Fruit fly (Drosophila melanogaster) whole organism, embryonic: ENCODE measurements around the gene tai.

Experiments used
- Adf1 ChIP-seq: fragments of 200-800 bp; sonication (Bioruptor generic); IDR thresholded peaks from 2 replicates; pipeline ENCODE4 v1.3.6; 2022; ENCODE audit warnings: missing biosample characterization, missing genetic modification characterization
- CG12155 ChIP-seq: fragments of 200-800 bp; sonication (Bioruptor generic); optimal IDR thresholded peaks from 3 replicates; lab custom pipeline; 2016; ENCODE audit warnings: missing biosample characterization, missing genetic modification characterization
- CG12744 ChIP-seq: fragments of 200-800 bp; sonication (Bioruptor generic); optimal IDR thresholded peaks from 2 replicates; lab custom pipeline; 2016; ENCODE audit warnings: missing biosample characterization, missing genetic modification characterization
- CG12769 ChIP-seq: fragments of 200-800 bp; sonication (Bioruptor generic); optimal IDR thresholded peaks from 2 replicates; lab custom pipeline; 2019; ENCODE audit warnings: missing biosample characterization, mild to moderate bottlenecking, missing genetic modification characterization, moderate library complexity
- CG13424 ChIP-seq: fragments of 200-800 bp; sonication (Bioruptor generic); optimal IDR thresholded peaks from 2 replicates; lab custom pipeline; 2019; ENCODE audit warnings: missing biosample characterization, mild to moderate bottlenecking, missing genetic modification characterization, moderate library complexity
- CG13894 ChIP-seq: fragments of 200-800 bp; sonication (Bioruptor generic); optimal IDR thresholded peaks from 3 replicates; lab custom pipeline; 2018; ENCODE audit warnings: missing biosample characterization, mild to moderate bottlenecking, missing genetic modification characterization, moderate library complexity
- CG1529 ChIP-seq: fragments of 200-800 bp; sonication (Bioruptor generic); optimal IDR thresholded peaks from 3 replicates; lab custom pipeline; 2018; ENCODE audit warnings: missing biosample characterization, missing genetic modification characterization
- CG15479 ChIP-seq: fragments of 200-800 bp; sonication (Bioruptor generic); optimal IDR thresholded peaks from 3 replicates; lab custom pipeline; 2019; ENCODE audit warnings: missing biosample characterization, mild to moderate bottlenecking, missing genetic modification characterization, moderate library complexity
- CG15601 ChIP-seq: fragments of 200-800 bp; sonication (Bioruptor generic); optimal IDR thresholded peaks from 3 replicates; lab custom pipeline; 2019; ENCODE audit warnings: missing biosample characterization, mild to moderate bottlenecking, missing genetic modification characterization, moderate library complexity
- CG17568 ChIP-seq: fragments of 200-800 bp; sonication (Bioruptor generic); optimal IDR thresholded peaks from 2 replicates; lab custom pipeline; 2018; ENCODE audit warnings: missing biosample characterization, mild to moderate bottlenecking, missing genetic modification characterization, moderate library complexity
- CG2199 ChIP-seq: fragments of 200-800 bp; sonication (Bioruptor generic); IDR thresholded peaks from 3 replicates; pipeline ENCODE4 v1.3.6; 2022; ENCODE audit warnings: missing biosample characterization, missing genetic modification characterization
- CG32532 ChIP-seq: fragments of 200-800 bp; sonication (Bioruptor generic); IDR thresholded peaks from 2 replicates; pipeline ENCODE4 v1.3.6; 2022; ENCODE audit warnings: missing biosample characterization, missing genetic modification characterization
- CG34376 ChIP-seq: fragments of 200-800 bp; sonication (Bioruptor generic); optimal IDR thresholded peaks from 2 replicates; lab custom pipeline; 2018; ENCODE audit warnings: missing biosample characterization, mild to moderate bottlenecking, missing genetic modification characterization
- CG3838 ChIP-seq: fragments of 200-800 bp; sonication (Bioruptor generic); optimal IDR thresholded peaks from 3 replicates; lab custom pipeline; 2016; ENCODE audit warnings: missing biosample characterization, missing genetic modification characterization
- CG4282 ChIP-seq: fragments of 200-800 bp; sonication (Bioruptor generic); optimal IDR thresholded peaks from 2 replicates; lab custom pipeline; 2016; ENCODE audit warnings: missing biosample characterization, missing genetic modification characterization
- CG9817 ChIP-seq: fragments of 200-800 bp; sonication (Bioruptor generic); optimal IDR thresholded peaks from 2 replicates; lab custom pipeline; 2018; ENCODE audit warnings: missing biosample characterization, mild to moderate bottlenecking, missing genetic modification characterization, moderate library complexity
- Ets65A ChIP-seq: fragments of 200-800 bp; sonication (Bioruptor generic); peaks from one replicate; lab custom pipeline; 2016; ENCODE audit warnings: missing biosample characterization, missing genetic modification characterization
- Fer1 ChIP-seq: fragments of 200-800 bp; sonication (Bioruptor generic); optimal IDR thresholded peaks from 2 replicates; lab custom pipeline; 2017; ENCODE audit warnings: missing biosample characterization, mild to moderate bottlenecking, missing genetic modification characterization
- Fer3 ChIP-seq: fragments of 200-800 bp; sonication (Bioruptor generic); optimal IDR thresholded peaks from 2 replicates; lab custom pipeline; 2018; ENCODE audit warnings: missing biosample characterization, mild to moderate bottlenecking, missing genetic modification characterization, moderate library complexity
- HLHmδ ChIP-seq: fragments of 200-800 bp; sonication (Bioruptor generic); optimal IDR thresholded peaks from 2 replicates; lab custom pipeline; 2018; ENCODE audit warnings: missing biosample characterization, mild to moderate bottlenecking, missing genetic modification characterization, moderate library complexity
- Hmr ChIP-seq: fragments of 200-800 bp; sonication (Bioruptor generic); optimal IDR thresholded peaks from 3 replicates; lab custom pipeline; 2017; ENCODE audit warnings: mild to moderate bottlenecking, missing biosample characterization, missing genetic modification reagents, missing genetic modification characterization
- Hr3 ChIP-seq: fragments of 200-800 bp; sonication (Bioruptor generic); optimal IDR thresholded peaks from 3 replicates; lab custom pipeline; 2016; ENCODE audit warnings: missing biosample characterization, missing genetic modification characterization
- Jarid2 ChIP-seq: fragments of 200-800 bp; sonication (Bioruptor generic); optimal IDR thresholded peaks from 3 replicates; lab custom pipeline; 2017; ENCODE audit warnings: mild to moderate bottlenecking, missing biosample characterization, missing genetic modification reagents, missing genetic modification characterization
- Kr ChIP-seq: fragments of 200-800 bp; sonication (Bioruptor generic); optimal IDR thresholded peaks from 2 replicates; lab custom pipeline; 2017; ENCODE audit warnings: missing biosample characterization, mild to moderate bottlenecking, missing genetic modification characterization
- Meics ChIP-seq: fragments of 200-800 bp; sonication (Bioruptor generic); optimal IDR thresholded peaks from 2 replicates; lab custom pipeline; 2017; ENCODE audit warnings: missing biosample characterization, mild to moderate bottlenecking, missing genetic modification characterization
- Opbp ChIP-seq: fragments of 200-800 bp; sonication (Bioruptor generic); IDR thresholded peaks from 3 replicates; pipeline ENCODE4 v1.3.6; 2022; ENCODE audit warnings: missing biosample characterization, missing genetic modification characterization; ENCODE audit not compliant: partially characterized antibody
- Spps ChIP-seq: fragments of 200-800 bp; sonication (Bioruptor generic); optimal IDR thresholded peaks from 2 replicates; lab custom pipeline; 2018; ENCODE audit warnings: missing biosample characterization, mild to moderate bottlenecking, missing genetic modification characterization
- br ChIP-seq: fragments of >200 bp; optimal IDR thresholded peaks from 2 replicates; lab custom pipeline; 2017
- dan ChIP-seq: fragments of 200-800 bp; sonication (Bioruptor generic); IDR thresholded peaks from 2 replicates; pipeline ENCODE4 v1.3.6; 2022; ENCODE audit warnings: missing biosample characterization, missing genetic modification characterization
- grn ChIP-seq: fragments of 200-800 bp; sonication (Bioruptor generic); optimal IDR thresholded peaks from 3 replicates; lab custom pipeline; 2017; ENCODE audit warnings: missing biosample characterization, missing genetic modification characterization
- hb ChIP-seq: fragments of 200-800 bp; sonication (Bioruptor generic); IDR thresholded peaks from 3 replicates; pipeline ENCODE4 v1.3.6; 2022; ENCODE audit warnings: missing biosample characterization, missing genetic modification characterization; ENCODE audit not compliant: partially characterized antibody
- hkb ChIP-seq, 2 experiments: fragments of 200-800 bp in 1 of 2; fragments of >200 bp in 1 of 2; sonication (Bioruptor generic) in 1 of 2; IDR thresholded peaks in 1 of 2; optimal IDR thresholded peaks in 1 of 2; 2 replicates each; pipeline versions ENCODE4 v1.3.6 to Lab custom; 2017 to 2022; ENCODE audit warnings: missing biosample characterization in 1 of 2, missing genetic modification characterization in 1 of 2
- insv ChIP-seq, 2 experiments: fragments of 200-800 bp; sonication (Bioruptor generic); optimal IDR thresholded peaks; 3 replicates each; lab custom pipeline; 2016 to 2018; ENCODE audit warnings: missing biosample characterization in 2 of 2, missing genetic modification characterization in 2 of 2
- inv ChIP-seq: fragments of 200-800 bp; sonication (Bioruptor generic); IDR thresholded peaks from 2 replicates; pipeline ENCODE4 v1.3.6; 2022; ENCODE audit warnings: missing biosample characterization, missing genetic modification characterization; ENCODE audit not compliant: partially characterized antibody
- kni ChIP-seq: fragments of 200-800 bp; sonication (Bioruptor generic); optimal IDR thresholded peaks from 3 replicates; lab custom pipeline; 2017; ENCODE audit warnings: mild to moderate bottlenecking, missing biosample characterization, missing genetic modification reagents, missing genetic modification characterization
- lola ChIP-seq, 3 experiments: fragments of >200 bp in 2 of 3; fragments of 200-800 bp in 1 of 3; sonication (Bioruptor generic) in 1 of 3; optimal IDR thresholded peaks; 2 replicates each; lab custom pipeline; 2017 to 2019; ENCODE audit warnings: missing biosample characterization in 3 of 3, missing genetic modification characterization in 3 of 3, mild to moderate bottlenecking in 1 of 3, moderate library complexity in 1 of 3
- maf-S ChIP-seq: fragments of 200-800 bp; sonication (Bioruptor generic); optimal IDR thresholded peaks from 2 replicates; lab custom pipeline; 2016; ENCODE audit warnings: missing biosample characterization, missing genetic modification characterization
- mirr ChIP-seq: fragments of 200-800 bp; sonication (Bioruptor generic); optimal IDR thresholded peaks from 3 replicates; lab custom pipeline; 2018; ENCODE audit warnings: missing biosample characterization, mild to moderate bottlenecking, missing genetic modification characterization
- nerfin-2 ChIP-seq: fragments of 200-800 bp; sonication (Bioruptor generic); IDR thresholded peaks from 2 replicates; pipeline ENCODE4 v1.3.6; 2022; ENCODE audit warnings: missing biosample characterization, missing genetic modification characterization; ENCODE audit not compliant: partially characterized antibody
- odd ChIP-seq: fragments of 200-800 bp; sonication (Bioruptor generic); optimal IDR thresholded peaks from 2 replicates; lab custom pipeline; 2017; ENCODE audit warnings: missing biosample characterization, mild to moderate bottlenecking, missing genetic modification characterization
- onecut ChIP-seq: fragments of 200-800 bp; sonication (Bioruptor generic); IDR thresholded peaks from 2 replicates; pipeline ENCODE4 v1.3.6; 2022; ENCODE audit warnings: missing biosample characterization, missing genetic modification characterization
- sd ChIP-seq: fragments of 200-800 bp; sonication (Bioruptor generic); optimal IDR thresholded peaks from 3 replicates; lab custom pipeline; 2018; ENCODE audit warnings: missing biosample characterization, mild to moderate bottlenecking, missing genetic modification characterization, moderate library complexity
- sqz ChIP-seq: fragments of 200-800 bp; sonication (Bioruptor generic); optimal IDR thresholded peaks from 3 replicates; lab custom pipeline; 2018; ENCODE audit warnings: missing biosample characterization, mild to moderate bottlenecking, missing genetic modification characterization
- ssp ChIP-seq: fragments of 200-800 bp; sonication (Bioruptor generic); IDR thresholded peaks from 2 replicates; pipeline ENCODE4 v1.3.6; 2022; ENCODE audit warnings: missing biosample characterization, missing genetic modification characterization
- stwl ChIP-seq: fragments of 200-800 bp; sonication (Bioruptor generic); optimal IDR thresholded peaks from 3 replicates; lab custom pipeline; 2018; ENCODE audit warnings: missing biosample characterization, mild to moderate bottlenecking, missing genetic modification characterization, moderate library complexity
- vvl ChIP-seq: fragments of 200-800 bp; sonication (Bioruptor generic); IDR thresholded peaks from 2 replicates; pipeline ENCODE4 v1.3.6; 2022; ENCODE audit warnings: missing biosample characterization, missing genetic modification characterization

tai gene

DNA sequence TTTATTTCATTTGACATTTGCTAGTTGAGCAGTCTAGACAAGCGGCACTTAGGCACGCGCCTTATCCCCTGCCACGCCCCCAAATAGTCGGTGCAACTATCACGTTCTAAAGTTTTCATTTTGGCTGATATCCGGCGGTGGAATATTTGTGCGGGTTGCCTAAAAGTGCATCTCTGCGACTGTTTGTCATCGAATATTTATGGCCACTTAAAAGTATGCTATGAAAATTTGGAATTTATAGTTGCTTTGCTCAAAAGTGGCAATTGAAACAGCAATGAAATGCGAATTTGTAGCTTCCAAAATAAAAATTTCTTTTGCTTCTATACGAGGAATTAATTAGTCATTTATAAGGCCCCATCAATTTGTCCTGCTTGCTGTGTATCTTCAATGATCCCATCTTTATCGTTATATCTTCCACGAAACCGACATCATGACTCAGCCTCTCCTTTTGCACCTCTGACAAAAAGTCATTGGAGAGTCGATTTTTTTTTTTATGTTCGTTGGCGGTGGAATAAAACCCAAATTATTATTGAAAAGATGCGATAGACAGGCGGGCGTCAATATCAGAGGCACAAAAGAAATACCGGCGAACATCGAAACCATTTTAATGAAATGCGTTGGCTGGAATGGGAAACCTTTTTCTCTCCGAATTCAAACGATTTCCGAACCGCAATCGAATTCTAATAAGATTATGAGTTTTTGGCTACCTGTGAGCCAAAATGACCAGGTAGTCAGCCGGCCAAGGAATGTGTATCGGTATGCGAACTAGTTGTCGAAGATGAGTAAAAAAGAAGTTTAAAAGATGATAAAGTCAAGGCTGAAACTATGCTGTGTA is 45.9 kb upstream of the tai start (continued):
- TF ChIP-seq lola (GFP tag; optimal IDR thresholded peaks at IDR 0.05; lab: Kevin White, UChicago): peak in 1 of 3 experiments; percentile 20
- peak; percentile 42 for TF ChIP-seq Ets65A
- peak; percentile 47 for TF ChIP-seq sqz (GFP tag; lab: Kevin White, UChicago)
- peak; percentile 77 for TF ChIP-seq sd (tag; lab: Kevin White, UChicago)
- peak; percentile 4 for TF ChIP-seq CG12769
- TF ChIP-seq insv (GFP tag; optimal IDR thresholded peaks at IDR 0.05; lab: Kevin White, UChicago): peak in 1 of 2 experiments; percentile 89
- no peak for TF ChIP-seq Jarid2 (GFP tag; lab: Kevin White, UChicago)
- 0 out of 2 replicates have a peak, but pooled peaks have one; percentile 6 for TF ChIP-seq vvl (GFP tag; lab: Robert Waterston, UW)
- TF ChIP-seq stwl (tag; lab: Kevin White, UChicago): peak; percentile 29
- peak; percentile 77 for TF ChIP-seq CG2199 (GFP tag; lab: Robert Waterston, UW)
- no peak for TF ChIP-seq Adf1 (GFP tag; lab: Robert Waterston, UW)
- peak; percentile 51 for TF ChIP-seq grn
- TF ChIP-seq CG9817 (tag; lab: Kevin White, UChicago): no peak
- TF ChIP-seq CG15601 (tag; lab: Kevin White, UChicago): peak; percentile 88
- no peak for TF ChIP-seq CG34376 (GFP tag; lab: Kevin White, UChicago)
- TF ChIP-seq Meics (GFP tag; lab: Kevin White, UChicago): no peak
- no peak for TF ChIP-seq Kr (GFP tag; lab: Kevin White, UChicago)
- no peak for TF ChIP-seq HLHmδ
- TF ChIP-seq CG13424 (tag; lab: Kevin White, UChicago): no peak
- TF ChIP-seq, all 482 proteins: peak for 18

DNA sequence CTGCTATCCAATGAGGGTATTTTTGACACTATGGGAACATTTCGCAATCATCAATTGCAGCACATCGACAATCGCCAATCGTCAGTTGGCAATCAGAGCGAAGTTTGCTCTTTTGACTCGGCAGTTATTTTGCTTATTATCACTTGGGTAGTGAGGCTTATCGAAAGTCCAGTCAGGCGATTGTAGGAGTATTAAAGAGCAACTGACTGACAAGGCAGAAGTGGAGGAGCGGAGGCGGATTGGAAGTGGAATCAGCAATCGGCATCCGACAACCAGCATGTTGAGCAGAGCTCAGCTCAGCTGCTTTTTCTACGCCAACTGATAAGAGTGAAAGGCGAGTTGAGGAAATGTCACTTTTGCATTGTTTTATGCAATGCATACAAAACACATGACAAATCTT is 44.2 kb upstream of the tai start:
- TF ChIP-seq CG15479 (GFP tag; lab: Kevin White, UChicago) (peak; percentile 9), hb (no peak), Ets65A (peak; percentile 22)

DNA sequence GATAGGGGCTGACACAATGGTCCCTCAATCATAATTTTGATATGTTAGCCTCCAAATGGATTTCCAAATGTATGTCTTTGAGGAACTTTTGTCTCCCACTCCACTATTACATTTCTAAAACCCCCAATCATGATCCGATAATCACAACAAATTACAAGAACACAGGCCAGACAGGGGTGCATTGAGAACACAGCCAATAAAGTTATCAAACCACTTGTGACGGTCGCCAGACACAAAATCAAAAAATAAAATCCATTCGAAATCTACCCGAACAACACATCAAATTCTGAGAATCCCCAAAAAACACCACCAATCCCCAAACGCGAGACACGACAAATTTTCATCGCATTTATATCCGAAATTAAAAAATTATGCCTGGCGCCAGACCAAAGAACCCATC is 42.9 kb upstream of the tai start:
- TF ChIP-seq Opbp: no peak
- no peak for TF ChIP-seq CG12155 (GFP tag; lab: Kevin White, UChicago)
- no peak for TF ChIP-seq onecut (GFP tag; lab: Robert Waterston, UW)
- TF ChIP-seq CG3838 (GFP tag; lab: Kevin White, UChicago): no peak
- no peak for TF ChIP-seq odd (GFP tag; lab: Kevin White, UChicago)
- TF ChIP-seq maf-S (GFP tag; lab: Kevin White, UChicago): no peak
- TF ChIP-seq CG4282: no peak
- no peak for TF ChIP-seq Fer3 (tag; lab: Kevin White, UChicago)
- TF ChIP-seq dan (GFP tag; lab: Robert Waterston, UW): no peak
- no peak for TF ChIP-seq Fer1
- no peak for TF ChIP-seq CG1529 (GFP tag; lab: Kevin White, UChicago)
- no peak for TF ChIP-seq hkb (optimal IDR thresholded peaks at IDR 0.05; lab: Kevin White, UChicago)
- no peak for TF ChIP-seq hkb (GFP tag; IDR thresholded peaks at IDR 0.05; lab: Robert Waterston, UW)
- TF ChIP-seq Hr3 (GFP tag; lab: Kevin White, UChicago): no peak
- TF ChIP-seq CG32532 (GFP tag; lab: Robert Waterston, UW): no peak
- TF ChIP-seq kni: peak; percentile 9
- no peak for TF ChIP-seq Spps (tag; lab: Kevin White, UChicago)
- TF ChIP-seq inv (GFP tag; lab: Robert Waterston, UW): no peak
- no peak for TF ChIP-seq CG17568 (GFP tag; lab: Kevin White, UChicago)
- no peak for TF ChIP-seq nerfin-2 (GFP tag; lab: Robert Waterston, UW)
- TF ChIP-seq ssp (GFP tag; lab: Robert Waterston, UW): no peak
- TF ChIP-seq br (lab: Kevin White, UChicago): no peak
- no peak for TF ChIP-seq CG12744 (GFP tag; lab: Kevin White, UChicago)
- no peak for TF ChIP-seq Hmr (GFP tag; lab: Kevin White, UChicago)
- peak; percentile 8 for TF ChIP-seq mirr (GFP tag; lab: Kevin White, UChicago)
- TF ChIP-seq CG13894: no peak
